Worm (Caenorhabditis elegans): Measurements from ENCODE around the gene F39F10.4.
"Not testable (repeated sequence)": the region's sequence is repeated elsewhere in the genome, so short reads cannot be mapped to it uniquely, and the experiment has no call there.

DNA sequence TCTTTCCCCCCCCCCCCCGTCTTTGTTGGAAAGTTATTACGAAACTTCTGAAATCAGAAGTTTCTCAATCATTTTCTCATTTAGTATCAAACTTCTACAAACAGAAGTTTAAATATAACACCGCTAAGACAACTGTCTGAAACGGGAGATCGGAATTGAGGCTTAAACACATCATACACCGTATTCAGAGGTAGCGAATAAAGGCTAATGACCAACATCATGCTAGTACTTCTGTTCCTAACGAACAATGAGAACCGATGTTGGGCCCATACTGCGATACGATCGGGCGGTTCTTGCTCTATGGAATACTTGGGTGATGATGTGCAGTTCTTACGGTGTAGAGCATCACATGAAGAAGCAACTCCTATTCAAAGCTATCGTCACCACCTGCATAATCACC is 20.1 kb downstream of the F39F10.4 start, which contains the start of gene Y13C8A.1:
- TF ChIP-seq blmp-1, lin-13, snpc-4 (tag; optimal IDR thresholded peaks at IDR 0.05): not testable (repeated sequence)

All from whole organism, mixed stage, embryonic.